Fruit fly (Drosophila melanogaster) whole organism, embryonic: ENCODE data around the gene Neu2.

ENCODE experiments used
- ATbp ChIP-seq: fragments of 200-800 bp; sonication (Bioruptor generic); optimal IDR thresholded peaks from 2 replicates; lab custom pipeline; 2017; ENCODE audit warnings: missing biosample characterization, mild to moderate bottlenecking, missing genetic modification characterization, missing genetic modification reagents
- Ada2b ChIP-seq: fragments of 200-800 bp; sonication (Bioruptor generic); IDR thresholded peaks from 2 replicates; pipeline ENCODE4 v1.3.6; 2022; ENCODE audit warnings: missing biosample characterization, missing genetic modification characterization
- Bgb ChIP-seq: fragments of 200-800 bp; sonication (Bioruptor generic); IDR thresholded peaks from 2 replicates; pipeline ENCODE4 v1.3.6; 2022; ENCODE audit warnings: missing biosample characterization, missing genetic modification characterization; ENCODE audit not compliant: partially characterized antibody
- C15 ChIP-seq: fragments of 200-800 bp; sonication (Bioruptor generic); IDR thresholded peaks from 3 replicates; pipeline ENCODE4 v1.3.6; 2022; ENCODE audit warnings: missing biosample characterization, missing genetic modification characterization
- CG1024 ChIP-seq: fragments of 200-800 bp; sonication (Bioruptor generic); IDR thresholded peaks from 2 replicates; pipeline ENCODE4 v1.3.6; 2022; ENCODE audit warnings: missing biosample characterization, missing genetic modification characterization
- CG10267 ChIP-seq: fragments of 200-800 bp; sonication (Bioruptor generic); optimal IDR thresholded peaks from 2 replicates; lab custom pipeline; 2018; ENCODE audit warnings: missing biosample characterization, mild to moderate bottlenecking, missing genetic modification characterization, moderate library complexity
- CG10366 ChIP-seq: fragments of 200-800 bp; sonication (Bioruptor generic); IDR thresholded peaks from 2 replicates; pipeline ENCODE4 v1.3.6; 2022; ENCODE audit warnings: missing biosample characterization, missing genetic modification characterization
- CG10431 ChIP-seq: fragments of 200-800 bp; sonication (Bioruptor generic); optimal IDR thresholded peaks from 3 replicates; lab custom pipeline; 2018; ENCODE audit warnings: missing biosample characterization, mild to moderate bottlenecking, missing genetic modification characterization
- CG10959 ChIP-seq: fragments of 200-800 bp; sonication (Bioruptor generic); IDR thresholded peaks from 2 replicates; pipeline ENCODE4 v1.3.6; 2022; ENCODE audit warnings: missing biosample characterization, missing genetic modification characterization
- CG11398 ChIP-seq: fragments of 200-800 bp; sonication (Bioruptor generic); optimal IDR thresholded peaks from 2 replicates; lab custom pipeline; 2016; ENCODE audit warnings: missing biosample characterization, missing genetic modification characterization
- CG11504 ChIP-seq: fragments of 200-800 bp; sonication (Bioruptor generic); optimal IDR thresholded peaks from 3 replicates; lab custom pipeline; 2019; ENCODE audit warnings: missing biosample characterization, mild to moderate bottlenecking, missing genetic modification characterization, moderate library complexity
- CG12942 ChIP-seq: fragments of 200-800 bp; sonication (Bioruptor generic); optimal IDR thresholded peaks from 3 replicates; lab custom pipeline; 2016; ENCODE audit warnings: missing biosample characterization, missing genetic modification characterization
- CG15514 ChIP-seq: fragments of 200-800 bp; sonication (Bioruptor generic); optimal IDR thresholded peaks from 3 replicates; lab custom pipeline; 2017; ENCODE audit warnings: missing biosample characterization, missing genetic modification characterization, mild to moderate bottlenecking, moderate library complexity, missing genetic modification reagents
- CG17568 ChIP-seq: fragments of 200-800 bp; sonication (Bioruptor generic); optimal IDR thresholded peaks from 2 replicates; lab custom pipeline; 2018; ENCODE audit warnings: missing biosample characterization, mild to moderate bottlenecking, missing genetic modification characterization, moderate library complexity
- CG18476 ChIP-seq: fragments of 200-800 bp; sonication (Bioruptor generic); optimal IDR thresholded peaks from 2 replicates; lab custom pipeline; 2016; ENCODE audit warnings: missing biosample characterization, mild to moderate bottlenecking, missing genetic modification characterization
- CG2875 ChIP-seq: fragments of 200-800 bp; sonication (Bioruptor generic); optimal IDR thresholded peaks from 2 replicates; lab custom pipeline; 2017; ENCODE audit warnings: missing biosample characterization, mild to moderate bottlenecking, missing genetic modification characterization, missing genetic modification reagents
- CG6175 ChIP-seq: fragments of 200-800 bp; sonication (Bioruptor generic); IDR thresholded peaks from 3 replicates; pipeline ENCODE4 v1.3.6; 2022; ENCODE audit warnings: missing biosample characterization, missing genetic modification characterization
- CG6272 ChIP-seq: fragments of 200-800 bp; sonication (Bioruptor generic); IDR thresholded peaks from 2 replicates; pipeline ENCODE4 v1.3.6; 2022; ENCODE audit warnings: missing biosample characterization, missing genetic modification characterization
- CG8944 ChIP-seq: fragments of 200-800 bp; sonication (Bioruptor generic); optimal IDR thresholded peaks from 3 replicates; lab custom pipeline; 2016; ENCODE audit warnings: missing biosample characterization, missing genetic modification characterization
- Fer1 ChIP-seq: fragments of 200-800 bp; sonication (Bioruptor generic); optimal IDR thresholded peaks from 2 replicates; lab custom pipeline; 2017; ENCODE audit warnings: missing biosample characterization, mild to moderate bottlenecking, missing genetic modification characterization
- Gug ChIP-seq: fragments of 200-800 bp; sonication (Bioruptor generic); IDR thresholded peaks from 4 replicates; pipeline ENCODE4 v1.3.6; 2022; ENCODE audit warnings: missing biosample characterization, missing genetic modification characterization
- HLHmδ ChIP-seq: fragments of 200-800 bp; sonication (Bioruptor generic); optimal IDR thresholded peaks from 2 replicates; lab custom pipeline; 2018; ENCODE audit warnings: missing biosample characterization, mild to moderate bottlenecking, missing genetic modification characterization, moderate library complexity
- Hey ChIP-seq: fragments of 200-800 bp; sonication (Bioruptor generic); optimal IDR thresholded peaks from 3 replicates; lab custom pipeline; 2018; ENCODE audit warnings: missing biosample characterization, mild to moderate bottlenecking, missing genetic modification characterization
- Hr39 ChIP-seq: fragments of >200 bp; optimal IDR thresholded peaks from 2 replicates; lab custom pipeline; 2017
- Jarid2 ChIP-seq: fragments of 200-800 bp; sonication (Bioruptor generic); optimal IDR thresholded peaks from 3 replicates; lab custom pipeline; 2017; ENCODE audit warnings: mild to moderate bottlenecking, missing biosample characterization, missing genetic modification reagents, missing genetic modification characterization
- NFAT ChIP-seq: fragments of 200-800 bp; sonication (Bioruptor generic); IDR thresholded peaks from 2 replicates; pipeline ENCODE4 v1.3.6; 2022; ENCODE audit warnings: missing biosample characterization, missing genetic modification characterization
- Oli ChIP-seq: fragments of 200-800 bp; sonication (Bioruptor generic); optimal IDR thresholded peaks from 2 replicates; lab custom pipeline; 2018; ENCODE audit warnings: missing biosample characterization, mild to moderate bottlenecking, missing genetic modification characterization, moderate library complexity
- Ravus ChIP-seq: fragments of 200-800 bp; sonication (Bioruptor generic); IDR thresholded peaks from 2 replicates; pipeline ENCODE4 v1.3.6; 2022; ENCODE audit warnings: missing biosample characterization, missing genetic modification characterization
- Rx ChIP-seq: fragments of 200-800 bp; sonication (Bioruptor generic); IDR thresholded peaks from 2 replicates; pipeline ENCODE4 v1.3.6; 2022; ENCODE audit warnings: missing biosample characterization, missing genetic modification characterization
- Xbp1 ChIP-seq: fragments of 200-800 bp; sonication (Bioruptor generic); optimal IDR thresholded peaks from 3 replicates; lab custom pipeline; 2016; ENCODE audit warnings: missing biosample characterization, mild to moderate bottlenecking, missing genetic modification characterization
- al ChIP-seq: fragments of 200-800 bp; sonication (Bioruptor generic); IDR thresholded peaks from 2 replicates; pipeline ENCODE4 v1.3.6; 2022; ENCODE audit warnings: missing biosample characterization, missing genetic modification characterization
- ap ChIP-seq: fragments of 200-800 bp; sonication (Bioruptor generic); IDR thresholded peaks from 2 replicates; pipeline ENCODE4 v1.3.6; 2022; ENCODE audit warnings: missing biosample characterization, missing genetic modification characterization
- ash1 ChIP-seq: fragments of 200-800 bp; sonication (Bioruptor generic); optimal IDR thresholded peaks from 2 replicates; lab custom pipeline; 2018; ENCODE audit warnings: missing biosample characterization, mild to moderate bottlenecking, missing genetic modification characterization
- bab2 ChIP-seq: fragments of 200-800 bp; sonication (Bioruptor generic); optimal IDR thresholded peaks from 2 replicates; lab custom pipeline; 2016; ENCODE audit warnings: missing biosample characterization, missing genetic modification characterization
- bigmax ChIP-seq: fragments of 200-800 bp; sonication (Bioruptor generic); optimal IDR thresholded peaks from 2 replicates; lab custom pipeline; 2018; ENCODE audit warnings: missing biosample characterization, mild to moderate bottlenecking, missing genetic modification characterization
- caup ChIP-seq: fragments of 200-800 bp; sonication (Bioruptor generic); optimal IDR thresholded peaks from 3 replicates; lab custom pipeline; 2017; ENCODE audit warnings: missing biosample characterization, mild to moderate bottlenecking, missing genetic modification characterization, moderate library complexity; ENCODE audit not compliant: severe bottlenecking
- ci ChIP-seq: fragments of 200-800 bp; sonication (Bioruptor generic); IDR thresholded peaks from 3 replicates; pipeline ENCODE4 v1.3.6; 2022; ENCODE audit warnings: missing biosample characterization, missing genetic modification characterization
- dm ChIP-seq: fragments of 200-800 bp; sonication (Bioruptor generic); optimal IDR thresholded peaks from 3 replicates; lab custom pipeline; 2016; ENCODE audit warnings: missing biosample characterization, missing genetic modification characterization
- gce ChIP-seq: fragments of 200-800 bp; sonication (Bioruptor generic); IDR thresholded peaks from 3 replicates; pipeline ENCODE4 v1.3.6; 2022; ENCODE audit warnings: missing biosample characterization, missing genetic modification characterization
- gsb-n ChIP-seq: fragments of 200-800 bp; sonication (Bioruptor generic); optimal IDR thresholded peaks from 3 replicates; lab custom pipeline; 2018; ENCODE audit warnings: missing biosample characterization, mild to moderate bottlenecking, missing genetic modification characterization
- gt ChIP-seq: fragments of 200-800 bp; sonication (Bioruptor generic); IDR thresholded peaks from 2 replicates; pipeline ENCODE4 v1.3.6; 2022; ENCODE audit warnings: missing biosample characterization, missing genetic modification characterization
- lab ChIP-seq: fragments of 200-800 bp; sonication (Bioruptor generic); optimal IDR thresholded peaks from 3 replicates; lab custom pipeline; 2017; ENCODE audit warnings: missing biosample characterization, missing genetic modification characterization, mild to moderate bottlenecking, moderate library complexity, missing genetic modification reagents
- lilli ChIP-seq: fragments of 200-800 bp; sonication (Bioruptor generic); optimal IDR thresholded peaks from 3 replicates; lab custom pipeline; 2016; ENCODE audit warnings: missing biosample characterization, missing genetic modification characterization
- pum ChIP-seq: fragments of 200-800 bp; sonication (Bioruptor generic); optimal IDR thresholded peaks from 2 replicates; lab custom pipeline; 2016; ENCODE audit warnings: missing biosample characterization, missing genetic modification characterization
- so ChIP-seq: fragments of 200-800 bp; sonication (Bioruptor generic); IDR thresholded peaks from 3 replicates; pipeline ENCODE4 v1.3.6; 2022; ENCODE audit warnings: missing biosample characterization, missing genetic modification characterization
- sob ChIP-seq: fragments of 200-800 bp; sonication (Bioruptor generic); IDR thresholded peaks from 2 replicates; pipeline ENCODE4 v1.3.6; 2022; ENCODE audit warnings: missing biosample characterization, missing genetic modification characterization
- tin ChIP-seq: fragments of 200-800 bp; sonication (Bioruptor generic); optimal IDR thresholded peaks from 3 replicates; lab custom pipeline; 2016; ENCODE audit warnings: missing biosample characterization, missing genetic modification characterization
- tio ChIP-seq: fragments of 200-800 bp; sonication (Bioruptor generic); optimal IDR thresholded peaks from 2 replicates; lab custom pipeline; 2017; ENCODE audit warnings: missing biosample characterization, missing genetic modification characterization, inconsistent platforms
- tup ChIP-seq: fragments of 200-800 bp; sonication (Bioruptor generic); optimal IDR thresholded peaks from 2 replicates; lab custom pipeline; 2016; ENCODE audit warnings: missing biosample characterization, mild to moderate bottlenecking, missing genetic modification characterization, moderate library complexity
- unpg ChIP-seq: fragments of 200-800 bp; sonication (Bioruptor generic); optimal IDR thresholded peaks from 3 replicates; lab custom pipeline; 2018; ENCODE audit warnings: missing biosample characterization, mild to moderate bottlenecking, missing genetic modification characterization, moderate library complexity
- vnd ChIP-seq: fragments of 200-800 bp; sonication (Bioruptor generic); IDR thresholded peaks from 3 replicates; pipeline ENCODE4 v1.3.6; 2022; ENCODE audit warnings: missing biosample characterization, missing genetic modification characterization; ENCODE audit not compliant: partially characterized antibody
- yki ChIP-seq: fragments of >200 bp; optimal IDR thresholded peaks from 3 replicates; lab custom pipeline; 2018

Gene Neu2

dm6 chr3L:21479636-21480035 is 10.8 kb downstream of the Neu2 start (continued):
- TF ChIP-seq dm (GFP tag; lab: Kevin White, UChicago) (no peak), C15 (GFP tag; lab: Robert Waterston, UW) (no peak), vnd (GFP tag; lab: Robert Waterston, UW) (no peak), CG12942 (GFP tag; lab: Kevin White, UChicago) (no peak), CG17568 (GFP tag; lab: Kevin White, UChicago) (no peak), CG18476 (GFP tag; lab: Kevin White, UChicago) (no peak), gt (no peak), tup (GFP tag; lab: Kevin White, UChicago) (no peak), HLHmδ (GFP tag; lab: Kevin White, UChicago) (peak; percentile 76), tin (GFP tag; lab: Kevin White, UChicago) (no peak), lab (GFP tag; lab: Kevin White, UChicago) (peak; percentile 63), CG8944 (GFP tag; lab: Kevin White, UChicago) (no peak), lilli (GFP tag; lab: Kevin White, UChicago) (no peak), bab2 (no peak), gce (peak; percentile 68; the same call in 2 of the 3 replicates), tio (GFP tag; lab: Kevin White, UChicago) (no peak), caup (GFP tag; lab: Kevin White, UChicago) (no peak), unpg (GFP tag; lab: Kevin White, UChicago) (peak; percentile 31), CG11398 (GFP tag; lab: Kevin White, UChicago) (peak; percentile 5), Hey (tag; lab: Kevin White, UChicago) (peak; percentile 36), CG11504 (no peak), CG1024 (peak; percentile 63; the same call in 1 of the 2 replicates), Ada2b (GFP tag; lab: Robert Waterston, UW) (no peak), CG6175 (peak; percentile 57; the same call in 2 of the 3 replicates), CG10366 (GFP tag; lab: Robert Waterston, UW) (peak; percentile 24; the same call in 1 of the 2 replicates), Xbp1 (GFP tag; lab: Kevin White, UChicago) (peak; percentile 33), NFAT (no peak), Ravus (no peak), CG10267 (no peak), Fer1 (GFP tag; lab: Kevin White, UChicago) (no peak), Hr39 (lab: Kevin White, UChicago) (no peak), ATbp (GFP tag; lab: Kevin White, UChicago) (peak; percentile 78), bigmax (GFP tag; lab: Kevin White, UChicago) (no peak), CG10431 (GFP tag; lab: Kevin White, UChicago) (peak; percentile 73), CG10959 (GFP tag; lab: Robert Waterston, UW) (no peak), CG15514 (peak; percentile 1), Gug (GFP tag; lab: Robert Waterston, UW) (no peak), gsb-n (tag; lab: Kevin White, UChicago) (peak; percentile 36), ap (GFP tag; lab: Robert Waterston, UW) (no peak), CG2875 (peak; percentile 62), so (GFP tag; lab: Robert Waterston, UW) (no peak), Jarid2 (peak; percentile 79), CG6272 (GFP tag; lab: Robert Waterston, UW) (no peak), sob (0 out of 2 replicates have a peak, but pooled peaks have one; percentile 11), Rx (GFP tag; lab: Robert Waterston, UW) (no peak), ash1 (GFP tag; lab: Kevin White, UChicago) (no peak), Oli (tag; lab: Kevin White, UChicago) (no peak), pum (GFP tag; lab: Kevin White, UChicago) (no peak), yki (lab: Kevin White, UChicago) (peak; percentile 50), Bgb (GFP tag; lab: Robert Waterston, UW) (no peak), al (GFP tag; lab: Robert Waterston, UW) (no peak), ci (GFP tag; lab: Robert Waterston, UW) (peak; percentile 92)
